Worm (Caenorhabditis elegans) whole organism, L2 larva: Measurements from ENCODE around the gene spex-3.

Source experiments
- C34F6.9 ChIP-seq: fragments of 150-350 bp; optimal IDR thresholded peaks from 2 replicates; lab custom pipeline; 2014; ENCODE audit warnings: missing biosample characterization, missing genetic modification characterization
- F13H6.1 ChIP-seq: sonication (generic microtip); optimal IDR thresholded peaks from 2 replicates; lab custom pipeline; 2016; ENCODE audit warnings: missing genetic modification characterization, missing compliant biosample characterization
- R02D3.7 ChIP-seq: fragments of 150-350 bp; optimal IDR thresholded peaks from 2 replicates; lab custom pipeline; 2014; ENCODE audit warnings: missing biosample characterization, missing genetic modification characterization
- ZK546.5 ChIP-seq: sonication (generic microtip); optimal IDR thresholded peaks from 2 replicates; lab custom pipeline; 2017; ENCODE audit warnings: missing biosample characterization, missing genetic modification characterization
- alr-1 ChIP-seq: fragments of 150-350 bp; optimal IDR thresholded peaks from 2 replicates; lab custom pipeline; 2014; ENCODE audit warnings: missing biosample characterization, missing genetic modification characterization
- ama-1 ChIP-seq: fragments of 150-350 bp; optimal IDR thresholded peaks from 2 replicates; lab custom pipeline; 2018; ENCODE audit warnings: inconsistent platforms
- ceh-16 ChIP-seq: fragments of 150-350 bp; optimal IDR thresholded peaks from 2 replicates; lab custom pipeline; 2014; ENCODE audit warnings: missing biosample characterization, missing genetic modification characterization
- ceh-82 ChIP-seq: fragments of 150-350 bp; optimal IDR thresholded peaks from 2 replicates; lab custom pipeline; 2014; ENCODE audit warnings: missing biosample characterization, missing genetic modification characterization
- crh-2 ChIP-seq: sonication (generic microtip); optimal IDR thresholded peaks from 2 replicates; lab custom pipeline; 2017; ENCODE audit warnings: missing biosample characterization, missing genetic modification characterization
- dmd-4 ChIP-seq: sonication (generic microtip); optimal IDR thresholded peaks from 2 replicates; lab custom pipeline; 2017; ENCODE audit warnings: missing biosample characterization, missing genetic modification characterization
- egl-27 ChIP-seq: sonication (generic microtip); optimal IDR thresholded peaks from 3 replicates; lab custom pipeline; 2017; ENCODE audit warnings: missing biosample characterization, missing genetic modification reagents, missing genetic modification characterization
- elt-1 ChIP-seq: fragments of 150-350 bp; optimal IDR thresholded peaks from 2 replicates; lab custom pipeline; 2014; ENCODE audit warnings: missing biosample characterization, missing genetic modification characterization
- elt-3 ChIP-seq: sonication (generic microtip); optimal IDR thresholded peaks from 2 replicates; lab custom pipeline; 2017; ENCODE audit warnings: missing biosample characterization, missing genetic modification characterization
- fos-1 ChIP-seq: fragments of 150-350 bp; optimal IDR thresholded peaks from 2 replicates; lab custom pipeline; 2014; ENCODE audit warnings: missing biosample characterization, missing genetic modification characterization
- gmeb-1 ChIP-seq: fragments of 150-350 bp; optimal IDR thresholded peaks from 2 replicates; lab custom pipeline; 2014; ENCODE audit warnings: missing biosample characterization, missing genetic modification characterization
- lin-11 ChIP-seq: fragments of 150-350 bp; sonication (generic microtip); optimal IDR thresholded peaks from 2 replicates; lab custom pipeline; 2014; ENCODE audit warnings: missing biosample characterization, missing genetic modification characterization, inconsistent platforms, mixed read lengths
- lin-13 ChIP-seq: fragments of 150-350 bp; optimal IDR thresholded peaks from 2 replicates; lab custom pipeline; 2014; ENCODE audit warnings: missing biosample characterization, missing genetic modification reagents, missing genetic modification characterization
- lin-39 ChIP-seq: fragments of 150-350 bp; optimal IDR thresholded peaks from 2 replicates; lab custom pipeline; 2014; ENCODE audit warnings: missing biosample characterization, missing genetic modification reagents, missing genetic modification characterization
- mab-5 ChIP-seq: fragments of 150-350 bp; optimal IDR thresholded peaks from 2 replicates; lab custom pipeline; 2014; ENCODE audit warnings: missing biosample characterization, missing genetic modification characterization
- mbf-1 ChIP-seq: sonication (generic microtip); optimal IDR thresholded peaks from 2 replicates; lab custom pipeline; 2017; ENCODE audit warnings: missing biosample characterization, missing genetic modification characterization
- mdl-1 ChIP-seq, 2 experiments: fragments of 150-350 bp in 1 of 2; sonication (generic microtip) in 1 of 2; optimal IDR thresholded peaks; 2 replicates each; lab custom pipeline; 2017; ENCODE audit warnings: missing biosample characterization in 2 of 2, missing genetic modification characterization in 2 of 2
- nhr-10 ChIP-seq: sonication (generic microtip); optimal IDR thresholded peaks from 2 replicates; lab custom pipeline; 2017; ENCODE audit warnings: missing biosample characterization, missing genetic modification characterization
- nhr-11 ChIP-seq: fragments of 150-350 bp; optimal IDR thresholded peaks from 2 replicates; lab custom pipeline; 2014; ENCODE audit warnings: missing biosample characterization, missing genetic modification characterization
- nhr-12 ChIP-seq: fragments of 150-350 bp; optimal IDR thresholded peaks from 2 replicates; lab custom pipeline; 2014; ENCODE audit warnings: missing biosample characterization, missing genetic modification characterization
- nhr-129 ChIP-seq: fragments of 150-350 bp; optimal IDR thresholded peaks from 2 replicates; lab custom pipeline; 2014; ENCODE audit warnings: missing biosample characterization, missing genetic modification characterization
- nhr-21 ChIP-seq: fragments of 150-350 bp; optimal IDR thresholded peaks from 2 replicates; lab custom pipeline; 2014; ENCODE audit warnings: missing biosample characterization, missing genetic modification characterization
- nhr-23 ChIP-seq: fragments of 150-350 bp; optimal IDR thresholded peaks from 2 replicates; lab custom pipeline; 2014; ENCODE audit warnings: missing biosample characterization, missing genetic modification reagents, missing genetic modification characterization
- nhr-6 ChIP-seq: fragments of 150-350 bp; optimal IDR thresholded peaks from 2 replicates; lab custom pipeline; 2014; ENCODE audit warnings: missing biosample characterization, missing genetic modification characterization
- nhr-77 ChIP-seq: fragments of 150-350 bp; optimal IDR thresholded peaks from 2 replicates; lab custom pipeline; 2014; ENCODE audit warnings: missing biosample characterization, missing genetic modification characterization
- peb-1 ChIP-seq: fragments of 150-350 bp; optimal IDR thresholded peaks from 2 replicates; lab custom pipeline; 2014; ENCODE audit warnings: missing biosample characterization, missing genetic modification characterization
- sem-4 ChIP-seq: fragments of 150-350 bp; optimal IDR thresholded peaks from 2 replicates; lab custom pipeline; 2014; ENCODE audit warnings: missing biosample characterization, missing genetic modification reagents, missing genetic modification characterization
- skn-1 ChIP-seq: sonication (generic microtip); optimal IDR thresholded peaks from 2 replicates; lab custom pipeline; 2017; ENCODE audit warnings: missing biosample characterization, missing genetic modification characterization
- sma-3 ChIP-seq: sonication (generic microtip); optimal IDR thresholded peaks from 2 replicates; lab custom pipeline; 2016; ENCODE audit warnings: missing genetic modification reagents, missing genetic modification characterization, missing compliant biosample characterization
- sma-9 ChIP-seq, 2 experiments: fragments of 150-350 bp in 1 of 2; sonication (generic microtip) in 1 of 2; optimal IDR thresholded peaks; 2 replicates each; lab custom pipeline; 2014 to 2016; ENCODE audit warnings: missing genetic modification characterization in 2 of 2, mild to moderate bottlenecking in 1 of 2, missing biosample characterization in 1 of 2, missing compliant biosample characterization in 1 of 2, missing genetic modification reagents in 1 of 2, moderate library complexity in 1 of 2
- snpc-4 ChIP-seq: fragments of 150-350 bp; optimal IDR thresholded peaks from 2 replicates; lab custom pipeline; 2014; ENCODE audit warnings: missing biosample characterization, missing genetic modification characterization
- unc-39 ChIP-seq: fragments of 150-350 bp; optimal IDR thresholded peaks from 2 replicates; lab custom pipeline; 2014; ENCODE audit warnings: missing biosample characterization, missing genetic modification characterization
- unc-62 ChIP-seq: fragments of 150-350 bp; optimal IDR thresholded peaks from 2 replicates; lab custom pipeline; 2014; ENCODE audit warnings: missing biosample characterization, missing genetic modification reagents, missing genetic modification characterization
- zag-1 ChIP-seq: fragments of 150-350 bp; optimal IDR thresholded peaks from 2 replicates; lab custom pipeline; 2014; ENCODE audit warnings: missing biosample characterization, missing genetic modification characterization
- ztf-11 ChIP-seq: sonication (generic microtip); optimal IDR thresholded peaks from 2 replicates; lab custom pipeline; 2017; ENCODE audit warnings: missing biosample characterization, missing genetic modification characterization
- ztf-4 ChIP-seq: fragments of 150-350 bp; optimal IDR thresholded peaks from 2 replicates; lab custom pipeline; 2014; ENCODE audit warnings: missing biosample characterization, missing genetic modification characterization

spex-3 gene

DNA sequence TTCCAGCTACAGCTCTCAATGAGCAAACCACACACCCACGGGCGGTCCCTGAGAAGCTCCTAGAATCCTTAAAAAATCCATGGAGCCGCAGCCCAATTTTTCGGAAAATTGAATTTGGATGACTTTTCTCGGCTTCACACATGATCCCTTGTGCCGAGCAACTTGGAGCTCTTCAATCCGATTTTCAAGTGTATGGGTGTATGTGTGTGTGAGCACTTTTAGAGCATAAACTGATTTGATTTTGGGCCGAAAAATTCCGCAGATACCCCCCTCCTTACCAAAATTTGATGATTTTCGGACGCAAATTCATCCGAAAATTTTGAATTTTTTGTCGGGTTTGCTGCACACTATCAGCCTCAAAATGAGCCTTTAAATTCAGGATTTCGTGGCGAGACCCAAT, 29.6 kb upstream of the spex-3 start:
- TF ChIP-seq ama-1 = no peak
- TF ChIP-seq unc-39 (tag; lab: Kevin White, UChicago) = no peak
- no peak for TF ChIP-seq lin-13
- TF ChIP-seq peb-1 = no peak
- TF ChIP-seq alr-1 (tag; lab: Kevin White, UChicago) = no peak
- no peak for TF ChIP-seq elt-1 (tag; lab: Kevin White, UChicago)
- no peak for TF ChIP-seq sma-9 (GFP tag; optimal IDR thresholded peaks at IDR 0.05; lab: Kevin White, UChicago)
- TF ChIP-seq sma-9 (tag; optimal IDR thresholded peaks at IDR 0.05; lab: Kevin White, UChicago) = no peak
- no peak for TF ChIP-seq unc-62 (GFP tag; lab: Kevin White, UChicago)
- no peak for TF ChIP-seq sem-4 (tag; lab: Kevin White, UChicago)
- TF ChIP-seq, all 48 proteins: peak for 0

DNA sequence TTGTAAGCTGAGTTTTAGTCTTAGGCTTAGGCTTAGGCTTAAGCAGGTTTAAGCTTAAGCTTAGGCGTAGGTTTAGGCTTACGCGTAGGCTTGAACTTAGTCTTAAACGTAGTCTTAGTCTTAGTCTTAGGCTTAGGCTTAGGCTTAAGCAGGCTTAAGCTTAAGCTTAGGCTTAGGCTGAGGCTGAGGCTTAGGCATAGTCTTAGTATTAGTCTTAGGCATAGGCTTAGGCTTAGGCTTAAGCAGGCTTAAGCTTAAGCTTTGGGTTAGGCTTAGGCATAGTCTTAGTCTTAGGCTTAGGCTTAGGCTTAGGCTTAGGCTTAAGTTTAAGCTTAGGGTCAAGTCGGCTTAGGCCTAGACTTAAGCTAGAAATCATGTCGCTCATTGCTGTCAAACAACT, 16.6 kb upstream of the spex-3 start:
- TF ChIP-seq F13H6.1 (no peak), nhr-10 (no peak), alr-1 (tag; lab: Kevin White, UChicago) (no peak), nhr-21 (tag; lab: Kevin White, UChicago) (no peak), sem-4 (tag; lab: Kevin White, UChicago) (no peak), ama-1 (no peak), snpc-4 (tag; lab: Kevin White, UChicago) (no peak), nhr-11 (tag; lab: Kevin White, UChicago) (no peak), mbf-1 (no peak), egl-27 (no peak), mdl-1 (tag; optimal IDR thresholded peaks at IDR 0.05; lab: Kevin White, UChicago) (no peak), elt-3 (tag; lab: Kevin White, UChicago) (no peak), elt-1 (tag; lab: Kevin White, UChicago) (no peak), sma-9 (GFP tag; optimal IDR thresholded peaks at IDR 0.05; lab: Kevin White, UChicago) (no peak), sma-9 (tag; optimal IDR thresholded peaks at IDR 0.05; lab: Kevin White, UChicago) (no peak), unc-62 (GFP tag; lab: Kevin White, UChicago) (no peak), nhr-12 (tag; lab: Kevin White, UChicago) (no peak), ztf-4 (tag; lab: Kevin White, UChicago) (no peak), ZK546.5 (no peak)

DNA sequence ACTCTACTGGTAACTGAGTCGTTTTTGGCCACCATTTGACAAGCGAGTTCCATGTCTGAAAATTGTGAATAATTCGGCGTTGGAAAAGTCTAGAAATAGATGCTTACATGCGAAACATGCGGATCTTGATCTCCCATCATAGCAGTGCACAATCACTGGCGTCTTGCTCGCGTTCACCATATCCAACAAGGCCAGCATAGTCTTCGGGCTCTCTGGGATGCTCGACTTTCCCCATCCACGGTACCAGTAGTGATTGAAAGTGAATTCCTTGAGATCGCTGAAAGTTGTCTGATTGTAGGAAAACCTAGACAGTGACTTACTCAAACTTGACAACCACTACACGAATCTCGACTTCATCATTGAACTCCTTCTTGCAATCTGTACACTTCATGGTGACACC, 15.5 kb upstream of the spex-3 start:
- TF ChIP-seq dmd-4 (tag; lab: Kevin White, UChicago) (no peak), nhr-12 (tag; lab: Kevin White, UChicago) (no peak), nhr-21 (tag; lab: Kevin White, UChicago) (no peak), lin-13 (no peak), zag-1 (no peak), ceh-16 (tag; lab: Kevin White, UChicago) (no peak), nhr-77 (tag; lab: Kevin White, UChicago) (no peak)

DNA sequence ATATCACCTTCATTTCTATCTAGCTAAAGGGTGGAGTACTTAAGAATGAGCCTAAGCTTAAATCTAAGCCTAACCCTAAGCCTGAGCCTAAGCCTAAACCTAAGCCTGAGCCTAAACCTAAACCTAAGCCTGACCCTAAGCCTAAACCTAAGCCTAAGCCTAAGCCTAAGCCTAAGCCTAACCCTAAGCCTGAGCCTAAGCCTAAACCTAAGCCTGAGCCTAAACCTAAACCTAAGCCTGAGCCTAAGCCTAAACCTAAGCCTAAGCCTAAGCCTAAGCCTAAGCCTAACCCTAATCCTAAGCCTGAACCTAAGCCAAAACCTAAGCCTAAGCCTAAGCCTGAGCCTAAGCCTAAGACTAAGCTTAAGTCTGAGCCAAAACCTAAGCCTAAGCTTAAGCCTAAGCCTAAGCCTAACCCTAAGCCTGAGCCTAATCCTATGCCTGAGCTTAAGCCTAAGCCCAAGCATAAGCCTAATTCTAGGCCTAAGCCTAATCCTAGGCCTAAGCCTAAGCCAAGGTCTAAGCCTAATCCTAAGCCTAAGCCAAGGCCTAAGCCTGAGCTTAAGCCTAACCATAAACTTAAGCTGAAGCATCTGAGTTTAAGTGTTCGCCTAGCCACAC, 11.9 kb upstream of the spex-3 start:
- TF ChIP-seq fos-1 (tag; lab: Kevin White, UChicago) (no peak), sma-3 (GFP tag; lab: Kevin White, UChicago) (no peak), alr-1 (tag; lab: Kevin White, UChicago) (no peak), ztf-11 (tag; lab: Kevin White, UChicago) (no peak)

- TF ChIP-seq sma-9 (GFP tag; optimal IDR thresholded peaks at IDR 0.05; lab: Kevin White, UChicago) (no peak), sma-9 (tag; optimal IDR thresholded peaks at IDR 0.05; lab: Kevin White, UChicago) (no peak), lin-39 (tag; lab: Kevin White, UChicago) (no peak), C34F6.9 (tag; lab: Kevin White, UChicago) (no peak), nhr-23 (tag; lab: Kevin White, UChicago) (no peak), ztf-4 (tag; lab: Kevin White, UChicago) (no peak), ztf-11 (tag; lab: Kevin White, UChicago) (no peak)
Measured at ce11 chrIII:1705799-1706198, 3.6 kb upstream of the spex-3 start, which contains the start of the genes fbxa-13 and Y22D7AR.2. fbxa-13 (minus strand) TSS chrIII:1705899. Y22D7AR.2 (plus strand) TSS chrIII:1705946.

ce11 chrIII:1705331-1705730, 3.1 kb upstream of the spex-3 start:
- no peak for TF ChIP-seq crh-2 (tag; lab: Kevin White, UChicago)
- no peak for TF ChIP-seq ztf-4 (tag; lab: Kevin White, UChicago)
- no peak for TF ChIP-seq nhr-6
- no peak for TF ChIP-seq ceh-16 (tag; lab: Kevin White, UChicago)
- no peak for TF ChIP-seq fos-1 (tag; lab: Kevin White, UChicago)
- TF ChIP-seq alr-1 (tag; lab: Kevin White, UChicago) = no peak
- TF ChIP-seq dmd-4 (tag; lab: Kevin White, UChicago) = no peak
- TF ChIP-seq ceh-82 (tag; lab: Kevin White, UChicago) = no peak
- no peak for TF ChIP-seq nhr-77 (tag; lab: Kevin White, UChicago)
- TF ChIP-seq zag-1 = no peak
- TF ChIP-seq nhr-21 (tag; lab: Kevin White, UChicago) = no peak
- no peak for TF ChIP-seq R02D3.7 (tag; lab: Kevin White, UChicago)
- no peak for TF ChIP-seq nhr-10
- TF ChIP-seq mab-5 (tag; lab: Kevin White, UChicago) = no peak
- no peak for TF ChIP-seq gmeb-1 (tag; lab: Kevin White, UChicago)
- no peak for TF ChIP-seq lin-11
- no peak for TF ChIP-seq ZK546.5
- no peak for TF ChIP-seq lin-39 (tag; lab: Kevin White, UChicago)
- TF ChIP-seq skn-1 (tag; lab: Kevin White, UChicago) = no peak
- TF ChIP-seq nhr-129 (tag; lab: Kevin White, UChicago) = no peak
